Worm (Caenorhabditis elegans): ENCODE data around the gene clec-61.

ce11 chrII:10486738-10487137 lies 3.6 kb downstream of the clec-61 start, which contains the start of gene ZK666.15:
- TF ChIP-seq W03F9.2 (tag; optimal IDR thresholded peaks at IDR 0.05) (no peak), dao-5 (tag; optimal IDR thresholded peaks at IDR 0.05) (no peak)
